Fruit fly (Drosophila melanogaster): ENCODE measurements around the gene CG32700.
A peak's percentile ranks its signal among the peaks of the same experiment; 100 is the strongest.

The CG32700 gene

dm6 chrX:9468285-9468684 lies 82.4 kb downstream of the CG32700 start:
- TF ChIP-seq foxo (GFP tag; optimal IDR thresholded peaks at IDR 0.05), result peak in 1 of 2 experiments; percentile 19
- no peak for TF ChIP-seq Abd-B (GFP tag; optimal IDR thresholded peaks at IDR 0.05)
- peak; percentile 17 for TF ChIP-seq HLH106 (tag; optimal IDR thresholded peaks at IDR 0.05)
- TF ChIP-seq h (GFP tag; optimal IDR thresholded peaks at IDR 0.05), result peak; percentile 31
- TF ChIP-seq fru (GFP tag; optimal IDR thresholded peaks at IDR 0.05), result peak; percentile 30
- TF ChIP-seq woc (GFP tag; optimal IDR thresholded peaks at IDR 0.05), result peak; percentile 22
- peak; percentile 26 for TF ChIP-seq ey (GFP tag; optimal IDR thresholded peaks at IDR 0.05)
- no peak for TF ChIP-seq Dif (GFP tag; optimal IDR thresholded peaks at IDR 0.05; ENCODE audit: partially characterized antibody)

- TF ChIP-seq Mio (GFP tag; optimal IDR thresholded peaks at IDR 0.05) (no peak), Hr83 (GFP tag; optimal IDR thresholded peaks at IDR 0.05; ENCODE audit: poor library complexity, severe bottlenecking) (no peak), Hr78 (GFP tag; optimal IDR thresholded peaks at IDR 0.05) (no peak)
Measured at dm6 chrX:9467656-9468055, 83.0 kb downstream of the CG32700 start.

- no peak for TF ChIP-seq HLH106 (tag; optimal IDR thresholded peaks at IDR 0.05)
- no peak for TF ChIP-seq CrebA (GFP tag; optimal IDR thresholded peaks at IDR 0.05; ENCODE audit: borderline replicate concordance)
- no peak for TF ChIP-seq lola (GFP tag; optimal IDR thresholded peaks at IDR 0.05)
Measured at dm6 chrX:9467066-9467465, 83.6 kb downstream of the CG32700 start.

dm6 chrX:9466579-9466995 lies 84.1 kb downstream of the CG32700 start:
- no peak for TF ChIP-seq Abd-B (GFP tag; optimal IDR thresholded peaks at IDR 0.05)
- TF ChIP-seq psq (GFP tag; optimal IDR thresholded peaks at IDR 0.05), result peak; percentile 6

- TF ChIP-seq Hr78 (GFP tag; optimal IDR thresholded peaks at IDR 0.05) (no peak), Rel (GFP tag; optimal IDR thresholded peaks at IDR 0.05) (no peak), Rel (tag; optimal IDR thresholded peaks at IDR 0.05) (no peak), foxo (GFP tag; optimal IDR thresholded peaks at IDR 0.05) (no peak), Dfd (GFP tag; optimal IDR thresholded peaks at IDR 0.05) (no peak), HLH106 (tag; optimal IDR thresholded peaks at IDR 0.05) (peak; percentile 22), CG9705 (GFP tag; optimal IDR thresholded peaks at IDR 0.05) (no peak), Jra (GFP tag; optimal IDR thresholded peaks at IDR 0.05) (no peak)
Measured at dm6 chrX:9466150-9466549, 84.5 kb downstream of the CG32700 start.

dm6 chrX:9460618-9461245 lies 89.9 kb downstream of the CG32700 start:
- TF ChIP-seq Dfd (GFP tag; optimal IDR thresholded peaks at IDR 0.05), result no peak
- TF ChIP-seq OdsH (GFP tag; optimal IDR thresholded peaks at IDR 0.05), result peak; percentile 24
- peak; percentile 64 for TF ChIP-seq fru (GFP tag; optimal IDR thresholded peaks at IDR 0.05)
- TF ChIP-seq rgr (GFP tag; optimal IDR thresholded peaks at IDR 0.05), result peak; percentile 46
- peak; percentile 10 for TF ChIP-seq Hnf4 (GFP tag; optimal IDR thresholded peaks at IDR 0.05)
- TF ChIP-seq foxo (GFP tag; optimal IDR thresholded peaks at IDR 0.05), result peak in 1 of 2 experiments; percentile 63
- TF ChIP-seq Hr78 (GFP tag; optimal IDR thresholded peaks at IDR 0.05), result no peak
- peak; percentile 10 for TF ChIP-seq br (GFP tag; optimal IDR thresholded peaks at IDR 0.05)
- TF ChIP-seq dmrt93B (GFP tag; optimal IDR thresholded peaks at IDR 0.05), result peak; percentile 1
- peak; percentile 37 for TF ChIP-seq ey (GFP tag; optimal IDR thresholded peaks at IDR 0.05)
- TF ChIP-seq HLH106 (tag; optimal IDR thresholded peaks at IDR 0.05), result peak; percentile 25
- TF ChIP-seq sage (GFP tag; optimal IDR thresholded peaks at IDR 0.05), result peak; percentile 8
- peak; percentile 28 for TF ChIP-seq woc (GFP tag; optimal IDR thresholded peaks at IDR 0.05)
- peak; percentile 64 for TF ChIP-seq h (GFP tag; optimal IDR thresholded peaks at IDR 0.05)
- peak; percentile 32 for TF ChIP-seq psq (GFP tag; optimal IDR thresholded peaks at IDR 0.05)
- no peak for TF ChIP-seq lola (GFP tag; optimal IDR thresholded peaks at IDR 0.05)
- no peak for TF ChIP-seq Dif (GFP tag; optimal IDR thresholded peaks at IDR 0.05; ENCODE audit: partially characterized antibody)
- TF ChIP-seq Sp1 (GFP tag; optimal IDR thresholded peaks at IDR 0.05), result peak; percentile 20

- TF ChIP-seq HLH106 (tag; optimal IDR thresholded peaks at IDR 0.05) (no peak), Dfd (GFP tag; optimal IDR thresholded peaks at IDR 0.05) (peak; percentile 20), foxo (GFP tag; optimal IDR thresholded peaks at IDR 0.05) (no peak), usp (GFP tag; optimal IDR thresholded peaks at IDR 0.05) (no peak)
Measured at dm6 chrX:9456384-9456783, 94.3 kb downstream of the CG32700 start.
